Worm (Caenorhabditis elegans): ENCODE data around the gene clc-20.

Gene clc-20

DNA sequence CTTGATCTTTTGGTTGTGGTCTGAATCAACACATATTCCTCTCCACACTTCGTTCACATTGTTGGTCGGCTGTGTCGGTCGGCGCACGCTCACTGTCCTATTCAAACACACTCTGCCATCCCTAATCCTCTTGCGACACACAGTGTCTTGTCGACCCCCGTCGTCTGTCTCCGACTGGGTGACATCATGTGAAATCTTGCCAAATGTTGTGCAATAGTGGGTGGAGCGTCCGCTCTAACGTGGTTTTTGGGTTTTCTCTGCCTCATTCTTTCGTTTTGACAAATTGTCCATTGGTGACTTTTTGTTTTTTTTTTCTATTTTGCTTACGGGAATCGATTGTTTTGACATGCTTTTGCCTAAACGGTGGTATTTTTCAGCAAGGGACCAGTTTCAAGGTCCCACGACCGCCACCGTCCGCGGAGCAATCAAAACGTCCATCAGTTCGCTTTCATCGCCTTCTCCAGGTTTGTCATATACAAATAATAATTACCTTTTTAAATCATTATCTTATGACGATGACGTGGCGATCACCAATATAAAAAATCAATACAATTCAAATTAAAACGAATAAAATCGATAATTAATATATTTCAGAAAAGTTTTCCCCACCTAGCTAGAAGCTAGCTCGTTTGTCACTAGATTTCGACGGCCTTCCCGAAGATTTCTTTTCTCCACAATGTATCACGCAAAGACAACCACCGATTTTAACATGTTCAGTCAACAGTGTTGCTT lies 38.5 kb upstream of the clc-20 start (continued):
- TF ChIP-seq hmg-1.1 (GFP tag; IDR thresholded peaks at IDR 0.05) (peak; percentile 90), unc-62 (GFP tag; optimal IDR thresholded peaks at IDR 0.05 in 1 of 2) (peak; percentile 25 to 100), unc-62 (tag; optimal IDR thresholded peaks at IDR 0.05) (no peak), fos-1 (tag; optimal IDR thresholded peaks at IDR 0.05) (peak; percentile 78), dmd-6 (GFP tag; IDR thresholded peaks at IDR 0.05) (peak; percentile 97), dpl-1 (GFP tag; optimal IDR thresholded peaks at IDR 0.05) (peak; percentile 69), nhr-25 (tag; optimal IDR thresholded peaks at IDR 0.05; ENCODE audit: borderline replicate concordance, insufficient read depth) (peak; percentile 92), unc-39 (tag; optimal IDR thresholded peaks at IDR 0.05) (no peak), attf-4 (tag; optimal IDR thresholded peaks at IDR 0.05) (peak; percentile 1), Y105C5A.15 (GFP tag; IDR thresholded peaks at IDR 0.05) (0 out of 2 replicates have a peak, but pooled peaks have one; percentile 27), nhr-77 (tag; optimal IDR thresholded peaks at IDR 0.05) (peak; percentile 98), ceh-44 (GFP tag; IDR thresholded peaks at IDR 0.05) (no peak), snpc-1.2 (GFP tag; IDR thresholded peaks at IDR 0.05) (no peak), nhr-111 (GFP tag; optimal IDR thresholded peaks at IDR 0.05) (no peak), F49E8.2 (tag; optimal IDR thresholded peaks at IDR 0.05; ENCODE audit: borderline replicate concordance) (no peak), Y48G9A.11 (GFP tag; IDR thresholded peaks at IDR 0.05) (no peak), jun-1 (tag; optimal IDR thresholded peaks at IDR 0.05) (peak; percentile 85), daf-8 (GFP tag; IDR thresholded peaks at IDR 0.05) (no peak), saeg-2 (GFP tag; IDR thresholded peaks at IDR 0.05) (peak; percentile 70), duxl-1 (tag; optimal IDR thresholded peaks at IDR 0.05; ENCODE audit: poor library complexity) (peak; percentile 13), tra-1 (GFP tag; IDR thresholded peaks at IDR 0.05) (peak; percentile 77), php-3 (GFP tag; IDR thresholded peaks at IDR 0.05) (peak; percentile 77), pha-4 (GFP tag; IDR thresholded peaks at IDR 0.05) (peak; percentile 79), pha-4 (tag; optimal IDR thresholded peaks at IDR 0.05) (peak; percentile 75), mxl-3 (GFP tag; optimal IDR thresholded peaks at IDR 0.05) (peak; percentile 99), lin-15B (tag; optimal IDR thresholded peaks at IDR 0.05) (no peak), F37D6.2 (tag; optimal IDR thresholded peaks at IDR 0.05) (peak; percentile 32), lir-3 (tag; optimal IDR thresholded peaks at IDR 0.05) (no peak), nhr-10 (tag; optimal IDR thresholded peaks at IDR 0.05) (peak; percentile 88), lin-39 (tag; optimal IDR thresholded peaks at IDR 0.05) (no peak), R02D3.7 (tag; optimal IDR thresholded peaks at IDR 0.05) (no peak), ama-1 (optimal IDR thresholded peaks at IDR 0.05) (peak; percentile 97), ztf-7 (tag; optimal IDR thresholded peaks at IDR 0.05) (peak; percentile 98), spr-1 (tag; optimal IDR thresholded peaks at IDR 0.05) (peak; percentile 75), lim-7 (GFP tag; IDR thresholded peaks at IDR 0.05) (no peak), ceh-62 (tag; optimal IDR thresholded peaks at IDR 0.05) (no peak), zfp-3 (GFP tag; conservative IDR thresholded peaks at IDR 0.05) (peak; percentile 35; the same call in 1 of the 2 replicates), daf-12 (tag; optimal IDR thresholded peaks at IDR 0.05) (no peak), mdt-29 (GFP tag; IDR thresholded peaks at IDR 0.05) (0 out of 2 replicates have a peak, but pooled peaks have one; percentile 50), vab-7 (GFP tag; IDR thresholded peaks at IDR 0.05) (peak; percentile 50; the same call in 1 of the 2 replicates), madf-5 (GFP tag; IDR thresholded peaks at IDR 0.05) (peak in 1 of 2 experiments; percentile 52; a peak in 1 of 4 replicates), aly-2 (tag; optimal IDR thresholded peaks at IDR 0.05) (no peak), ceh-20 (GFP tag; IDR thresholded peaks at IDR 0.05) (peak; percentile 88), ZK546.5 (tag; optimal IDR thresholded peaks at IDR 0.05) (peak in 1 of 2 experiments; percentile 38), fkh-10 (GFP tag; optimal IDR thresholded peaks at IDR 0.05) (peak; percentile 96), daf-19 (GFP tag; conservative IDR thresholded peaks at IDR 0.05) (no peak), pqm-1 (tag; optimal IDR thresholded peaks at IDR 0.05) (peak; percentile 35), Y75B8A.6 (GFP tag; IDR thresholded peaks at IDR 0.05) (no peak), madf-9 (GFP tag; conservative IDR thresholded peaks at IDR 0.05) (peak; percentile 57; the same call in 1 of the 2 replicates), T26A8.4 (GFP tag; IDR thresholded peaks at IDR 0.05) (peak; percentile 81), ztf-11 (tag; optimal IDR thresholded peaks at IDR 0.05) (no peak)

All from whole organism, L4 larva.